Fruit fly (Drosophila melanogaster): Measurements from ENCODE around the gene FMRFaR.

FMRFaR gene

DNA sequence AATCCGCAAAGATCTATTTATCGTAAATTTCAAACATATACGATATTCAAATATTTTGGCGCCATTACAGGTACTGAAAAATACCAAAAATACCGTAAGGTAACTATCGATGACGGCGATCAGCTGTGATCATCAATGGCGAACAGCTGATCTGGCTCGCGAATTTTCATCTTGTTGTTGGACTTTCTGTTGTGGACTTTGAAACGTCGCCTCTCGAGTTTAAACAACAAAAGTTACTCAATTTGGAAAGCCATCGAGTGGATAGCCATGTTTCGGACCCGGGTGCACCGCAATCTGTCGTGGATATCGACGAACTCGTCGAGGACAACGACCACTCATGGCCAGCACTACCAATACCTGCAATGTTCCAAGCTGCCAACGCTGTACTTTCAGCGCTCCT lies 20.7 kb upstream of the FMRFaR start, which contains the start of gene CPT2 (continued):
- no peak for TF ChIP-seq CoRest (tag; optimal IDR thresholded peaks at IDR 0.05)
- no peak for TF ChIP-seq tx (GFP tag; optimal IDR thresholded peaks at IDR 0.05)
- TF ChIP-seq CG7786 (GFP tag; optimal IDR thresholded peaks at IDR 0.05): no peak
- TF ChIP-seq gsb (GFP tag; IDR thresholded peaks at IDR 0.05): no peak
- TF ChIP-seq Doc3 (GFP tag; IDR thresholded peaks at IDR 0.05; ENCODE audit: partially characterized antibody): peak; percentile 92
- TF ChIP-seq crc (GFP tag; optimal IDR thresholded peaks at IDR 0.05): no peak
- peak; percentile 95 for TF ChIP-seq MBD-R2 (GFP tag; IDR thresholded peaks at IDR 0.05)
- TF ChIP-seq CG16813 (GFP tag; IDR thresholded peaks at IDR 0.05; ENCODE audit: partially characterized antibody): peak; percentile 52; the same call in 2 of the 3 replicates
- peak; percentile 21; the same call in 1 of the 3 replicates for TF ChIP-seq CG34422 (GFP tag; IDR thresholded peaks at IDR 0.05)
- peak; percentile 44 for TF ChIP-seq pzg (GFP tag; optimal IDR thresholded peaks at IDR 0.05)
- TF ChIP-seq ara (GFP tag; IDR thresholded peaks at IDR 0.05): no peak
- TF ChIP-seq CG14965 (GFP tag; optimal IDR thresholded peaks at IDR 0.05; ENCODE audit: borderline replicate concordance): no peak
- no peak for TF ChIP-seq Oli (tag; optimal IDR thresholded peaks at IDR 0.05)
- TF ChIP-seq CG10543 (GFP tag; optimal IDR thresholded peaks at IDR 0.05): no peak
- no peak for TF ChIP-seq tgo (GFP tag; IDR thresholded peaks at IDR 0.05)
- no peak for TF ChIP-seq CG4820 (GFP tag; optimal IDR thresholded peaks at IDR 0.05)
- no peak for TF ChIP-seq ttk (GFP tag; IDR thresholded peaks at IDR 0.05)
- no peak for TF ChIP-seq CG12236 (GFP tag; optimal IDR thresholded peaks at IDR 0.05)
- peak; percentile 55 to 92 for TF ChIP-seq crp (GFP tag; optimal IDR thresholded peaks at IDR 0.05)
- TF ChIP-seq croc (GFP tag; conservative IDR thresholded peaks at IDR 0.05): no peak
- TF ChIP-seq ATbp (GFP tag; optimal IDR thresholded peaks at IDR 0.05): no peak
- no peak for TF ChIP-seq CG18011 (GFP tag; optimal IDR thresholded peaks at IDR 0.05)
- no peak for TF ChIP-seq Spps (tag; optimal IDR thresholded peaks at IDR 0.05)
- TF ChIP-seq wor (GFP tag; IDR thresholded peaks at IDR 0.05): no peak
- TF ChIP-seq CG7928 (GFP tag; optimal IDR thresholded peaks at IDR 0.05): no peak
- no peak for TF ChIP-seq ci (GFP tag; IDR thresholded peaks at IDR 0.05)
- TF ChIP-seq Poxn (GFP tag; IDR thresholded peaks at IDR 0.05): no peak
- no peak for TF ChIP-seq kah (GFP tag; optimal IDR thresholded peaks at IDR 0.05)
- no peak for TF ChIP-seq ham (GFP tag; IDR thresholded peaks at IDR 0.05)
- no peak for TF ChIP-seq Bdp1 (GFP tag; optimal IDR thresholded peaks at IDR 0.05)
- no peak for TF ChIP-seq run (tag; optimal IDR thresholded peaks at IDR 0.05)
- TF ChIP-seq CG10654 (GFP tag; optimal IDR thresholded peaks at IDR 0.05): no peak
- no peak for TF ChIP-seq Vsx1 (GFP tag; optimal IDR thresholded peaks at IDR 0.05)
- no peak for TF ChIP-seq CG4707 (GFP tag; optimal IDR thresholded peaks at IDR 0.05)
- TF ChIP-seq CG8359 (GFP tag; optimal IDR thresholded peaks at IDR 0.05; ENCODE audit: borderline replicate concordance): no peak
- no peak for TF ChIP-seq CG8089 (GFP tag; optimal IDR thresholded peaks at IDR 0.05)
- TF ChIP-seq salm (tag; optimal IDR thresholded peaks at IDR 0.05): no peak
- no peak for TF ChIP-seq CG16815 (GFP tag; optimal IDR thresholded peaks at IDR 0.05)
- TF ChIP-seq maf-S (GFP tag; optimal IDR thresholded peaks at IDR 0.05): no peak
- no peak for TF ChIP-seq CG17328 (GFP tag; IDR thresholded peaks at IDR 0.05)
- peak; percentile 47; the same call in 1 of the 3 replicates for TF ChIP-seq knrl (GFP tag; IDR thresholded peaks at IDR 0.05; ENCODE audit: partially characterized antibody)
- no peak for TF ChIP-seq Lhr (GFP tag; optimal IDR thresholded peaks at IDR 0.05)
- peak; percentile 45; the same call in 2 of the 3 replicates for TF ChIP-seq Opbp (GFP tag; IDR thresholded peaks at IDR 0.05; ENCODE audit: partially characterized antibody)
- TF ChIP-seq twi (tag; optimal IDR thresholded peaks at IDR 0.05): no peak
- no peak for TF ChIP-seq nerfin-2 (GFP tag; IDR thresholded peaks at IDR 0.05; ENCODE audit: partially characterized antibody)
- TF ChIP-seq fd3F (GFP tag; optimal IDR thresholded peaks at IDR 0.05): no peak
- TF ChIP-seq BEAF-32 (GFP tag; optimal IDR thresholded peaks at IDR 0.05): peak; percentile 63
- TF ChIP-seq Dref (GFP tag; IDR thresholded peaks at IDR 0.05): peak; percentile 53
- no peak for TF ChIP-seq en (GFP tag; optimal IDR thresholded peaks at IDR 0.05)
- peak; percentile 75 for TF ChIP-seq hbn (GFP tag; IDR thresholded peaks at IDR 0.05; ENCODE audit: partially characterized antibody)
